Worm (Caenorhabditis elegans) whole organism, L4 larva: ENCODE measurements around the gene C01G5.5.

ENCODE experiments used
- F37D6.2 ChIP-seq: sonication (generic microtip); optimal IDR thresholded peaks from 2 replicates; lab custom pipeline; 2016; ENCODE audit warnings: mild to moderate bottlenecking, missing genetic modification characterization, missing compliant biosample characterization
- F49E8.2 ChIP-seq: sonication (generic microtip); optimal IDR thresholded peaks from 2 replicates; lab custom pipeline; 2016; ENCODE audit warnings: missing compliant biosample characterization, mild to moderate bottlenecking, missing genetic modification characterization, borderline replicate concordance
- T20F7.1 ChIP-seq: fragments of 200-800 bp; sonication (Bioruptor generic); optimal IDR thresholded peaks from 2 replicates; lab custom pipeline; 2018; ENCODE audit warnings: mild to moderate bottlenecking, missing genetic modification characterization, missing compliant biosample characterization
- Y105C5A.15 ChIP-seq: fragments of 200-800 bp; sonication (Bioruptor generic); IDR thresholded peaks from 2 replicates; pipeline ENCODE4 v1.3.6; 2022; ENCODE audit warnings: missing genetic modification characterization, missing compliant biosample characterization
- ZK546.5 ChIP-seq, 2 experiments: sonication (generic microtip); optimal IDR thresholded peaks; 2 replicates each; lab custom pipeline; 2017; ENCODE audit warnings: missing biosample characterization in 2 of 2, missing genetic modification characterization in 2 of 2
- aha-1 ChIP-seq: fragments of 150-350 bp; peaks from one replicate; lab custom pipeline; 2014; ENCODE audit warnings: missing biosample characterization, missing genetic modification characterization
- aly-2 ChIP-seq: sonication (generic microtip); optimal IDR thresholded peaks from 2 replicates; lab custom pipeline; 2018; ENCODE audit warnings: missing biosample characterization, missing genetic modification characterization
- ama-1 ChIP-seq: fragments of 150-350 bp; optimal IDR thresholded peaks from 2 replicates; lab custom pipeline; 2014; ENCODE audit warnings: inconsistent platforms, mixed read lengths
- attf-4 ChIP-seq: sonication (generic microtip); optimal IDR thresholded peaks from 3 replicates; lab custom pipeline; 2017; ENCODE audit warnings: missing biosample characterization, missing genetic modification characterization
- ceh-20 ChIP-seq: fragments of 200-800 bp; sonication (Bioruptor generic); IDR thresholded peaks from 2 replicates; pipeline ENCODE4 v1.3.6; 2022; ENCODE audit warnings: missing genetic modification reagents, missing genetic modification characterization, missing compliant biosample characterization
- ceh-28 ChIP-seq: fragments of 150-350 bp; optimal IDR thresholded peaks from 2 replicates; lab custom pipeline; 2014; ENCODE audit warnings: missing biosample characterization, missing genetic modification reagents, missing genetic modification characterization
- cey-2 ChIP-seq: sonication (generic microtip); optimal IDR thresholded peaks from 3 replicates; lab custom pipeline; 2017; ENCODE audit warnings: missing genetic modification characterization, mild to moderate bottlenecking, missing compliant biosample characterization, antibody characterized with exemption, borderline replicate concordance; ENCODE audit not compliant: insufficient read depth
- ctbp-1 ChIP-seq: fragments of 200-800 bp; sonication (Bioruptor generic); IDR thresholded peaks from 2 replicates; pipeline ENCODE4 v1.3.6; 2022; ENCODE audit warnings: missing genetic modification reagents, missing genetic modification characterization, missing compliant biosample characterization
- daf-16 ChIP-seq, 3 experiments: sonication (generic microtip); optimal IDR thresholded peaks; 2 replicates each; lab custom pipeline; 2016 to 2017; ENCODE audit warnings: missing genetic modification characterization in 3 of 3, missing genetic modification reagents in 3 of 3, mild to moderate bottlenecking in 2 of 3, missing compliant biosample characterization in 2 of 3, missing biosample characterization in 1 of 3, moderate library complexity in 1 of 3
- daf-8 ChIP-seq: fragments of 200-800 bp; sonication (Bioruptor generic); IDR thresholded peaks from 2 replicates; pipeline ENCODE4 v1.3.6; 2022; ENCODE audit warnings: missing genetic modification characterization, missing compliant biosample characterization
- dmd-6 ChIP-seq: fragments of 200-800 bp; sonication (Bioruptor generic); IDR thresholded peaks from 2 replicates; pipeline ENCODE4 v1.3.6; 2022; ENCODE audit warnings: missing genetic modification reagents, missing genetic modification characterization, missing compliant biosample characterization
- dve-1 ChIP-seq: sonication (generic microtip); optimal IDR thresholded peaks from 2 replicates; lab custom pipeline; 2017; ENCODE audit warnings: antibody characterized with exemption, mild to moderate bottlenecking, missing genetic modification characterization, missing compliant biosample characterization; ENCODE audit not compliant: insufficient read depth
- egl-43 ChIP-seq: fragments of 200-800 bp; sonication (Bioruptor generic); IDR thresholded peaks from 2 replicates; pipeline ENCODE4 v1.3.6; 2022; ENCODE audit warnings: missing genetic modification reagents, missing genetic modification characterization, missing compliant biosample characterization
- gei-8 ChIP-seq: fragments of 200-800 bp; sonication (Bioruptor generic); optimal IDR thresholded peaks from 2 replicates; lab custom pipeline; 2018; ENCODE audit warnings: mild to moderate bottlenecking, missing genetic modification characterization, missing compliant biosample characterization
- hlh-11 ChIP-seq: fragments of 200-800 bp; sonication (Bioruptor generic); optimal IDR thresholded peaks from 2 replicates; lab custom pipeline; 2018; ENCODE audit warnings: mild to moderate bottlenecking, missing genetic modification characterization, missing compliant biosample characterization
- hlh-30 ChIP-seq: sonication (generic microtip); optimal IDR thresholded peaks from 2 replicates; lab custom pipeline; 2017; ENCODE audit warnings: antibody characterized with exemption, mild to moderate bottlenecking, missing genetic modification characterization, missing compliant biosample characterization; ENCODE audit not compliant: insufficient read depth
- lin-1 ChIP-seq: fragments of 200-800 bp; sonication (Bioruptor generic); IDR thresholded peaks from 2 replicates; pipeline ENCODE4 v1.3.6; 2022; ENCODE audit warnings: missing genetic modification reagents, missing genetic modification characterization, missing compliant biosample characterization
- lin-15B ChIP-seq: fragments of 150-350 bp; sonication (generic microtip); optimal IDR thresholded peaks from 3 replicates; lab custom pipeline; 2014; ENCODE audit warnings: missing biosample characterization, missing genetic modification characterization
- lin-29 ChIP-seq: fragments of 200-800 bp; sonication (Bioruptor generic); IDR thresholded peaks from 2 replicates; pipeline ENCODE4 v1.3.6; 2022; ENCODE audit warnings: missing genetic modification reagents, missing genetic modification characterization, missing compliant biosample characterization
- lir-3 ChIP-seq: sonication (generic microtip); optimal IDR thresholded peaks from 2 replicates; lab custom pipeline; 2016; ENCODE audit warnings: mild to moderate bottlenecking, missing genetic modification characterization, missing compliant biosample characterization
- lsy-2 ChIP-seq, 2 experiments: fragments of 150-350 bp in 1 of 2; sonication (generic microtip) in 1 of 2; optimal IDR thresholded peaks; 2 replicates each; lab custom pipeline; 2014 to 2017; ENCODE audit warnings: missing biosample characterization in 2 of 2, missing genetic modification characterization in 2 of 2
- madf-5 ChIP-seq, 2 experiments: fragments of 200-800 bp; sonication (Bioruptor generic); IDR thresholded peaks; 2 replicates each; pipeline ENCODE4 v1.3.6; 2022; ENCODE audit warnings: missing compliant biosample characterization in 2 of 2, missing genetic modification characterization in 2 of 2
- mdt-29 ChIP-seq: fragments of 200-800 bp; sonication (Bioruptor generic); IDR thresholded peaks from 2 replicates; pipeline ENCODE4 v1.3.6; 2022; ENCODE audit warnings: missing genetic modification reagents, missing genetic modification characterization, missing compliant biosample characterization
- mes-2 ChIP-seq: sonication (generic microtip); optimal IDR thresholded peaks from 2 replicates; lab custom pipeline; 2016; ENCODE audit warnings: missing genotype, mild to moderate bottlenecking, missing genetic modification characterization, missing compliant biosample characterization; ENCODE audit not compliant: poor library complexity, severe bottlenecking
- mxl-2 ChIP-seq: fragments of 200-800 bp; sonication (Bioruptor generic); conservative IDR thresholded peaks from 2 replicates; pipeline ENCODE4 v1.3.6; 2022; ENCODE audit warnings: missing genetic modification reagents, missing genetic modification characterization, missing compliant biosample characterization
- mxl-3 ChIP-seq: fragments of 200-800 bp; sonication (Bioruptor generic); optimal IDR thresholded peaks from 2 replicates; lab custom pipeline; 2018; ENCODE audit warnings: mild to moderate bottlenecking, missing genetic modification characterization, missing compliant biosample characterization
- nhr-102 ChIP-seq: sonication (generic microtip); optimal IDR thresholded peaks from 2 replicates; lab custom pipeline; 2016; ENCODE audit warnings: mild to moderate bottlenecking, missing genetic modification characterization, moderate library complexity, missing compliant biosample characterization
- nhr-11 ChIP-seq: fragments of 150-350 bp; optimal IDR thresholded peaks from 2 replicates; lab custom pipeline; 2014; ENCODE audit warnings: missing biosample characterization, missing genetic modification characterization
- nhr-42 ChIP-seq: fragments of 200-800 bp; sonication (Bioruptor generic); IDR thresholded peaks from 2 replicates; pipeline ENCODE4 v1.3.6; 2022; ENCODE audit warnings: missing genetic modification characterization, missing compliant biosample characterization
- nhr-77 ChIP-seq: fragments of 150-350 bp; optimal IDR thresholded peaks from 2 replicates; lab custom pipeline; 2014; ENCODE audit warnings: missing biosample characterization, missing genetic modification characterization
- pha-4 ChIP-seq, 2 experiments: fragments of 150-350 bp in 1 of 2; fragments of 200-800 bp in 1 of 2; sonication (Bioruptor generic) in 1 of 2; IDR thresholded peaks in 1 of 2; optimal IDR thresholded peaks in 1 of 2; 2 replicates each; pipeline versions ENCODE4 v1.3.6 to Lab custom; 2014 to 2022; ENCODE audit warnings: missing genetic modification characterization in 2 of 2, missing genetic modification reagents in 2 of 2, missing biosample characterization in 1 of 2, missing compliant biosample characterization in 1 of 2
- php-3 ChIP-seq: fragments of 200-800 bp; sonication (Bioruptor generic); IDR thresholded peaks from 2 replicates; pipeline ENCODE4 v1.3.6; 2022; ENCODE audit warnings: missing genetic modification reagents, missing genetic modification characterization, missing compliant biosample characterization
- pqm-1 ChIP-seq: sonication (generic microtip); optimal IDR thresholded peaks from 2 replicates; lab custom pipeline; 2017; ENCODE audit warnings: missing biosample characterization, missing genetic modification characterization
- sdz-12 ChIP-seq: fragments of 200-800 bp; sonication (Bioruptor generic); optimal IDR thresholded peaks from 2 replicates; lab custom pipeline; 2018; ENCODE audit warnings: mild to moderate bottlenecking, missing genetic modification characterization, missing compliant biosample characterization
- skn-1 ChIP-seq: fragments of 150-350 bp; optimal IDR thresholded peaks from 2 replicates; lab custom pipeline; 2014; ENCODE audit warnings: missing biosample characterization, missing genetic modification characterization
- snpc-1.2 ChIP-seq: fragments of 200-800 bp; sonication (Bioruptor generic); IDR thresholded peaks from 2 replicates; pipeline ENCODE4 v1.3.6; 2022; ENCODE audit warnings: missing genetic modification reagents, missing genetic modification characterization, missing compliant biosample characterization
- snpc-4 ChIP-seq: fragments of 150-350 bp; optimal IDR thresholded peaks from 2 replicates; lab custom pipeline; 2014; ENCODE audit warnings: missing biosample characterization, missing genetic modification characterization
- tra-1 ChIP-seq: fragments of 200-800 bp; sonication (Bioruptor generic); IDR thresholded peaks from 2 replicates; pipeline ENCODE4 v1.3.6; 2022; ENCODE audit warnings: missing genetic modification reagents, missing genetic modification characterization, missing compliant biosample characterization
- unc-130 ChIP-seq: sonication (generic microtip); optimal IDR thresholded peaks from 2 replicates; lab custom pipeline; 2016; ENCODE audit warnings: missing genetic modification reagents, missing genetic modification characterization, missing compliant biosample characterization
- unc-39 ChIP-seq: sonication (generic microtip); optimal IDR thresholded peaks from 2 replicates; lab custom pipeline; 2017; ENCODE audit warnings: missing biosample characterization, missing genetic modification characterization
- vab-7 ChIP-seq: fragments of 200-800 bp; sonication (Bioruptor generic); IDR thresholded peaks from 2 replicates; pipeline ENCODE4 v1.3.6; 2022; ENCODE audit warnings: missing genetic modification reagents, missing genetic modification characterization, missing compliant biosample characterization
- zag-1 ChIP-seq: fragments of 150-350 bp; optimal IDR thresholded peaks from 2 replicates; lab custom pipeline; 2014; ENCODE audit warnings: missing biosample characterization, missing genetic modification characterization
- zip-11 ChIP-seq: fragments of 200-800 bp; sonication (Bioruptor generic); IDR thresholded peaks from 2 replicates; pipeline ENCODE4 v1.3.6; 2022; ENCODE audit warnings: missing genetic modification characterization, missing compliant biosample characterization
- ztf-7 ChIP-seq: fragments of 150-350 bp; optimal IDR thresholded peaks from 2 replicates; lab custom pipeline; 2014; ENCODE audit warnings: missing biosample characterization, missing genetic modification characterization

Gene C01G5.5

DNA sequence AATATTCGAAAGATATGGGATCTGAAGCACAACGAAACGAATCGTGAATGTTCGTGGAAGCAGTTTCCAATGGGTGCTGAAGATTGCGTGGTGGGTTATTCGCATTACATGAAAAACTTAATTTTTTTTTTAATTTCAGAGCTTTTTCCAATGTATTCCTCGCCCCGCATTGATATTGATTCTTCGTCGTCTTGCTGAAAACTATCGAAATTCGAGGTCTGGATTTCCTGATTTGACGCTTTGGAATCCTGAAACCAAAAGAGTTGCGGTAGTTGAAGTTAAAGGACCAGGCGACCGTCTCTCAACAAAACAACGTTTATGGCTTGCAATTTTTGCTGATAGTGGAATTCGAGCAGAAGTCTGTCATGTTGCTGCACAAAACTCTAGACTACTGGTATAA, 27.6 kb downstream of the C01G5.5 start:
- no peak for TF ChIP-seq vab-7 (GFP tag; lab: Robert Waterston, UW)
- TF ChIP-seq daf-16 (GFP tag; optimal IDR thresholded peaks at IDR 0.05; lab: Kevin White, UChicago), result no peak
- TF ChIP-seq daf-16 (tag; optimal IDR thresholded peaks at IDR 0.05; lab: Kevin White, UChicago), result peak; percentile 79
- TF ChIP-seq mdt-29 (GFP tag; lab: Robert Waterston, UW), result 0 out of 2 replicates have a peak, but pooled peaks have one; percentile 18
- peak; percentile 11 for TF ChIP-seq hlh-11
- 0 out of 2 replicates have a peak, but pooled peaks have one; percentile 15 for TF ChIP-seq nhr-42 (GFP tag; lab: Robert Waterston, UW)
- no peak for TF ChIP-seq lin-15B
- TF ChIP-seq F37D6.2 (tag; lab: Kevin White, UChicago), result no peak
- no peak for TF ChIP-seq nhr-11
- TF ChIP-seq lin-29 (GFP tag; lab: Robert Waterston, UW), result no peak
- no peak for TF ChIP-seq aha-1 (tag; lab: Kevin White, UChicago)
- no peak for TF ChIP-seq aly-2 (tag; lab: Kevin White, UChicago)
- TF ChIP-seq ctbp-1 (GFP tag; lab: Robert Waterston, UW), result no peak
- no peak for TF ChIP-seq ama-1 (lab: Kevin White, UChicago)
- TF ChIP-seq mxl-2 (GFP tag; lab: Robert Waterston, UW), result no peak
- no peak for TF ChIP-seq unc-39 (tag; lab: Kevin White, UChicago)
- no peak for TF ChIP-seq daf-8
- TF ChIP-seq zag-1, result no peak
- TF ChIP-seq sdz-12 (GFP tag; lab: Kevin White, UChicago), result no peak
- TF ChIP-seq cey-2, result no peak
- TF ChIP-seq madf-5 (GFP tag; IDR thresholded peaks at IDR 0.05; lab: Robert Waterston, UW), result no peak
- TF ChIP-seq lin-1 (GFP tag; lab: Robert Waterston, UW), result no peak
- no peak for TF ChIP-seq snpc-4 (tag; lab: Kevin White, UChicago)
- peak; percentile 1 for TF ChIP-seq dve-1 (tag; lab: Kevin White, UChicago)
- TF ChIP-seq lir-3 (tag; lab: Kevin White, UChicago), result no peak

DNA sequence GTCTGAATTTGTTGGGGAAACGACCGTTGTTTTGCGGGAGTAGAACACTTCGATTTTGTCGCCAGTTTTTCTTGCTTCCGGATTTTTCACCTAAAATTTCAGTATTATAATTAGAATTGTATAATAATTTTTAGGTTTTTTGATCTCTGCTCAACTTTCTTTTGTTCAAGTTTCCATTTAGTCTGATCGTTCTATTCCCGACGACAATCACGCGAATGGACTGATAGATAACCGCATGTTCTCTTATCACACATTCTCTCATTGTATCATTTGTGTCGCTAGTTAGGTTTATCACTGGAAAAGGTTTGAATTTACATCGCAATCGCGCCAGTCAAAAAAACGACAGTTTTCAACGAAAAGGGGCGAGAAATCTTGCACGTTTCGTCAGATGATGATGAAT, 30.5 kb downstream of the C01G5.5 start:
- TF ChIP-seq lin-1 (GFP tag; lab: Robert Waterston, UW), result peak; percentile 50; the same call in 1 of the 2 replicates
- TF ChIP-seq pqm-1, result peak; percentile 95
- TF ChIP-seq hlh-11, result peak; percentile 83
- TF ChIP-seq zag-1, result no peak
- TF ChIP-seq php-3, result peak; percentile 61
- peak; percentile 66 for TF ChIP-seq mes-2 (tag; lab: Kevin White, UChicago)
- TF ChIP-seq pha-4 (GFP tag; IDR thresholded peaks at IDR 0.05; lab: Robert Waterston, UW), result peak; percentile 42; the same call in 1 of the 2 replicates
- no peak for TF ChIP-seq pha-4 (tag; optimal IDR thresholded peaks at IDR 0.05; lab: Kevin White, UChicago)
- TF ChIP-seq vab-7 (GFP tag; lab: Robert Waterston, UW), result no peak
- no peak for TF ChIP-seq T20F7.1 (GFP tag; lab: Kevin White, UChicago)
- peak; percentile 79 for TF ChIP-seq hlh-30 (tag; lab: Kevin White, UChicago)
- peak; percentile 3 for TF ChIP-seq nhr-102 (tag; lab: Kevin White, UChicago)
- TF ChIP-seq ceh-28, result no peak
- peak; percentile 84 for TF ChIP-seq dmd-6 (GFP tag; lab: Robert Waterston, UW)
- TF ChIP-seq tra-1 (GFP tag; lab: Robert Waterston, UW), result 0 out of 2 replicates have a peak, but pooled peaks have one; percentile 14
- no peak for TF ChIP-seq lir-3 (tag; lab: Kevin White, UChicago)
- no peak for TF ChIP-seq F49E8.2 (tag; lab: Kevin White, UChicago)
- no peak for TF ChIP-seq ceh-20
- no peak for TF ChIP-seq unc-130 (GFP tag; lab: Kevin White, UChicago)
- TF ChIP-seq skn-1, result peak; percentile 5
- no peak for TF ChIP-seq lsy-2 (tag; optimal IDR thresholded peaks at IDR 0.05; lab: Kevin White, UChicago)
- no peak for TF ChIP-seq Y105C5A.15 (GFP tag; lab: Robert Waterston, UW)
- no peak for TF ChIP-seq ZK546.5 (tag; optimal IDR thresholded peaks at IDR 0.05; lab: Kevin White, UChicago)
- peak; percentile 74 for TF ChIP-seq mxl-3 (GFP tag; lab: Kevin White, UChicago)
- peak; percentile 59 for TF ChIP-seq nhr-77
- TF ChIP-seq attf-4, result no peak
- no peak for TF ChIP-seq snpc-1.2 (GFP tag; lab: Robert Waterston, UW)
- no peak for TF ChIP-seq zip-11 (GFP tag; lab: Robert Waterston, UW)
- TF ChIP-seq dve-1 (tag; lab: Kevin White, UChicago), result peak; percentile 88
- TF ChIP-seq gei-8 (GFP tag; lab: Kevin White, UChicago), result no peak
- TF ChIP-seq egl-43 (GFP tag; lab: Robert Waterston, UW), result no peak
- peak; percentile 48 for TF ChIP-seq ztf-7 (tag; lab: Kevin White, UChicago)
